Worm (Caenorhabditis elegans): ENCODE data around the gene F56D2.5.

DNA sequence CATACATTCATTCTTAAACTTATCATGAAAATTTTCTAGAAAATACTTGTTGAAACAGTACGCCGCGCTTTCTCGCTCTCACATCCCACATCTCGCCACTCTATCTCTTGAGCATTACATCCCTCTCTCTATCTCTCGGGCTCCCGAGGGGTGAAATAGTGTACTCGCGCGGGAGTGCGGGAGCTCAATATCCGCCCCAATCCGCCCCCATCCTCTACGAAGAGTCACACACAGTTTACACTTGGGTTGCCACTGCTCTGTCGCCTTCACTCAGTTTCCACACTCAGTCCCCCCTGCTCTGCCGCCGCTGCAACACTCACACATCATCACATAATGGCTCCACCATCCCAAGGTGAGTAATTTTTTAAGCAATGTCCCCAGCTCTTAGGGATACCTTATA lies 16.4 kb downstream of the F56D2.5 start, which contains the start of gene mlc-3:
- TF ChIP-seq ceh-83 (GFP tag; optimal IDR thresholded peaks at IDR 0.05), result no peak
- no peak for TF ChIP-seq mab-5 (tag; optimal IDR thresholded peaks at IDR 0.05)
- TF ChIP-seq elt-1 (tag; optimal IDR thresholded peaks at IDR 0.05; ENCODE audit: borderline replicate concordance, insufficient read depth), result no peak
- no peak for TF ChIP-seq mep-1 (tag; optimal IDR thresholded peaks at IDR 0.05)
- TF ChIP-seq nhr-28 (tag; optimal IDR thresholded peaks at IDR 0.05), result no peak
- no peak for TF ChIP-seq ztf-11 (tag; optimal IDR thresholded peaks at IDR 0.05)
- TF ChIP-seq unc-62 (GFP tag; optimal IDR thresholded peaks at IDR 0.05), result peak; percentile 21
- no peak for TF ChIP-seq nhr-237 (tag; optimal IDR thresholded peaks at IDR 0.05)
- TF ChIP-seq snpc-4 (tag; optimal IDR thresholded peaks at IDR 0.05), result no peak

Data from whole organism, mixed stage, embryonic.